Fruit fly (Drosophila melanogaster) whole organism, embryonic: ENCODE results near the gene vito.

Source experiments
- Abd-B ChIP-seq: fragments of 200-800 bp; sonication (Bioruptor generic); optimal IDR thresholded peaks from 2 replicates; lab custom pipeline; 2018; ENCODE audit warnings: missing biosample characterization, mild to moderate bottlenecking, missing genetic modification characterization, moderate library complexity
- CG10321 ChIP-seq: fragments of 200-800 bp; sonication (Bioruptor generic); IDR thresholded peaks from 2 replicates; pipeline ENCODE4 v1.3.6; 2022; ENCODE audit warnings: missing biosample characterization, missing genetic modification characterization
- CG13287 ChIP-seq: fragments of 200-800 bp; sonication (Bioruptor generic); IDR thresholded peaks from 2 replicates; pipeline ENCODE4 v1.3.6; 2022; ENCODE audit warnings: missing biosample characterization, missing genetic modification characterization; ENCODE audit not compliant: partially characterized antibody
- CG14710 ChIP-seq: fragments of 200-800 bp; sonication (Bioruptor generic); optimal IDR thresholded peaks from 3 replicates; lab custom pipeline; 2019; ENCODE audit warnings: missing biosample characterization, mild to moderate bottlenecking, missing genetic modification characterization, moderate library complexity
- CG1603 ChIP-seq: fragments of 200-800 bp; sonication (Bioruptor generic); optimal IDR thresholded peaks from 2 replicates; lab custom pipeline; 2019; ENCODE audit warnings: missing biosample characterization, mild to moderate bottlenecking, missing genetic modification characterization, moderate library complexity
- CG17359 ChIP-seq: fragments of 200-800 bp; sonication (Bioruptor generic); optimal IDR thresholded peaks from 3 replicates; lab custom pipeline; 2018; ENCODE audit warnings: missing biosample characterization, mild to moderate bottlenecking, missing genetic modification characterization, moderate library complexity
- CG2202 ChIP-seq: fragments of 200-800 bp; sonication (Bioruptor generic); optimal IDR thresholded peaks from 2 replicates; lab custom pipeline; 2018; ENCODE audit warnings: missing biosample characterization, mild to moderate bottlenecking, missing genetic modification characterization
- CG33557 ChIP-seq: fragments of 200-800 bp; sonication (Bioruptor generic); optimal IDR thresholded peaks from 2 replicates; lab custom pipeline; 2019; ENCODE audit warnings: missing biosample characterization, mild to moderate bottlenecking, missing genetic modification characterization, moderate library complexity
- CG3847 ChIP-seq: fragments of 200-800 bp; sonication (Bioruptor generic); IDR thresholded peaks from 2 replicates; pipeline ENCODE4 v1.3.6; 2022; ENCODE audit warnings: missing biosample characterization, missing genetic modification characterization
- CG4328 ChIP-seq: fragments of 200-800 bp; sonication (Bioruptor generic); optimal IDR thresholded peaks from 3 replicates; lab custom pipeline; 2017; ENCODE audit warnings: missing biosample characterization, missing genetic modification reagents, missing genetic modification characterization
- CG43689 ChIP-seq: fragments of 200-800 bp; sonication (Bioruptor generic); IDR thresholded peaks from 2 replicates; pipeline ENCODE4 v1.3.6; 2022; ENCODE audit warnings: missing biosample characterization, missing genetic modification characterization
- CG4707 ChIP-seq: fragments of 200-800 bp; sonication (Bioruptor generic); optimal IDR thresholded peaks from 2 replicates; lab custom pipeline; 2018; ENCODE audit warnings: missing biosample characterization, mild to moderate bottlenecking, missing genetic modification characterization, moderate library complexity
- CG5953 ChIP-seq: fragments of 200-800 bp; sonication (Bioruptor generic); IDR thresholded peaks from 2 replicates; pipeline ENCODE4 v1.3.6; 2022; ENCODE audit warnings: missing biosample characterization, missing genetic modification characterization
- CG6654 ChIP-seq: fragments of 200-800 bp; sonication (Bioruptor generic); optimal IDR thresholded peaks from 2 replicates; lab custom pipeline; 2017; ENCODE audit warnings: missing biosample characterization, mild to moderate bottlenecking, missing genetic modification characterization
- CG9932 ChIP-seq: fragments of 200-800 bp; sonication (Bioruptor generic); IDR thresholded peaks from 2 replicates; pipeline ENCODE4 v1.3.6; 2022; ENCODE audit warnings: missing biosample characterization, missing genetic modification characterization
- Dek ChIP-seq: fragments of 200-800 bp; sonication (Bioruptor generic); optimal IDR thresholded peaks from 3 replicates; lab custom pipeline; 2019; ENCODE audit warnings: missing biosample characterization, mild to moderate bottlenecking, missing genetic modification characterization, moderate library complexity
- E2f1 ChIP-seq: fragments of 200-800 bp; sonication (Bioruptor generic); IDR thresholded peaks from 2 replicates; pipeline ENCODE4 v1.3.6; 2022; ENCODE audit warnings: missing biosample characterization, missing genetic modification characterization
- ERR ChIP-seq: fragments of 200-800 bp; sonication (Bioruptor generic); optimal IDR thresholded peaks from 2 replicates; lab custom pipeline; 2016; ENCODE audit warnings: missing biosample characterization, missing genetic modification characterization
- HmgZ ChIP-seq: fragments of 200-800 bp; sonication (Bioruptor generic); optimal IDR thresholded peaks from 2 replicates; lab custom pipeline; 2018; ENCODE audit warnings: missing biosample characterization, mild to moderate bottlenecking, missing genetic modification characterization
- Kr ChIP-seq: fragments of 200-800 bp; sonication (Bioruptor generic); optimal IDR thresholded peaks from 2 replicates; lab custom pipeline; 2017; ENCODE audit warnings: missing biosample characterization, mild to moderate bottlenecking, missing genetic modification characterization
- Lpt ChIP-seq: fragments of >200 bp; optimal IDR thresholded peaks from 2 replicates; lab custom pipeline; 2018; ENCODE audit warnings: missing biosample characterization, missing genetic modification characterization
- MTF-1 ChIP-seq: fragments of 200-800 bp; sonication (Bioruptor generic); optimal IDR thresholded peaks from 2 replicates; lab custom pipeline; 2018; ENCODE audit warnings: missing biosample characterization, mild to moderate bottlenecking, missing genetic modification characterization, borderline replicate concordance
- Mes4 ChIP-seq: fragments of 200-800 bp; sonication (Bioruptor generic); optimal IDR thresholded peaks from 2 replicates; lab custom pipeline; 2016; ENCODE audit warnings: missing biosample characterization, missing genetic modification characterization
- NC2α ChIP-seq: fragments of 200-800 bp; sonication (Bioruptor generic); optimal IDR thresholded peaks from 2 replicates; lab custom pipeline; 2016; ENCODE audit warnings: missing biosample characterization, missing genetic modification characterization
- Oli ChIP-seq: fragments of 200-800 bp; sonication (Bioruptor generic); optimal IDR thresholded peaks from 2 replicates; lab custom pipeline; 2018; ENCODE audit warnings: missing biosample characterization, mild to moderate bottlenecking, missing genetic modification characterization, moderate library complexity
- Ssrp ChIP-seq: fragments of 200-800 bp; sonication (Bioruptor generic); optimal IDR thresholded peaks from 2 replicates; lab custom pipeline; 2018; ENCODE audit warnings: missing biosample characterization, mild to moderate bottlenecking, missing genetic modification characterization, moderate library complexity
- TFAM ChIP-seq: fragments of 200-800 bp; sonication (Bioruptor generic); optimal IDR thresholded peaks from 2 replicates; lab custom pipeline; 2017; ENCODE audit warnings: missing biosample characterization, missing genetic modification characterization, inconsistent platforms
- Xbp1 ChIP-seq: fragments of 200-800 bp; sonication (Bioruptor generic); optimal IDR thresholded peaks from 3 replicates; lab custom pipeline; 2016; ENCODE audit warnings: missing biosample characterization, mild to moderate bottlenecking, missing genetic modification characterization
- bigmax ChIP-seq: fragments of 200-800 bp; sonication (Bioruptor generic); optimal IDR thresholded peaks from 2 replicates; lab custom pipeline; 2018; ENCODE audit warnings: missing biosample characterization, mild to moderate bottlenecking, missing genetic modification characterization
- chinmo ChIP-seq: fragments of 200-800 bp; sonication (Bioruptor generic); IDR thresholded peaks from 4 replicates; pipeline ENCODE4 v1.3.6; 2022; ENCODE audit warnings: missing biosample characterization, missing genetic modification characterization; ENCODE audit not compliant: partially characterized antibody
- danr ChIP-seq: fragments of 200-800 bp; sonication (Bioruptor generic); IDR thresholded peaks from 2 replicates; pipeline ENCODE4 v1.3.6; 2022; ENCODE audit warnings: missing biosample characterization, missing genetic modification characterization
- emc ChIP-seq: fragments of 200-800 bp; sonication (Bioruptor generic); optimal IDR thresholded peaks from 2 replicates; lab custom pipeline; 2016; ENCODE audit warnings: missing biosample characterization, missing genetic modification characterization
- eve ChIP-seq, 2 experiments: fragments of >200 bp; optimal IDR thresholded peaks; 2 replicates each; lab custom pipeline; 2017; ENCODE audit warnings: missing biosample characterization in 2 of 2, missing genetic modification characterization in 2 of 2
- exex ChIP-seq: fragments of 200-800 bp; sonication (Bioruptor generic); optimal IDR thresholded peaks from 4 replicates; lab custom pipeline; 2018; ENCODE audit warnings: missing biosample characterization, mild to moderate bottlenecking, missing genetic modification characterization, moderate library complexity
- eyg ChIP-seq: fragments of 200-800 bp; sonication (Bioruptor generic); optimal IDR thresholded peaks from 3 replicates; lab custom pipeline; 2016; ENCODE audit warnings: missing biosample characterization, missing genetic modification characterization
- fd3F ChIP-seq: fragments of 200-800 bp; sonication (Bioruptor generic); optimal IDR thresholded peaks from 2 replicates; lab custom pipeline; 2018; ENCODE audit warnings: missing biosample characterization, mild to moderate bottlenecking, missing genetic modification characterization, moderate library complexity
- grn ChIP-seq: fragments of 200-800 bp; sonication (Bioruptor generic); optimal IDR thresholded peaks from 3 replicates; lab custom pipeline; 2017; ENCODE audit warnings: missing biosample characterization, missing genetic modification characterization
- hb ChIP-seq: fragments of 200-800 bp; sonication (Bioruptor generic); IDR thresholded peaks from 3 replicates; pipeline ENCODE4 v1.3.6; 2022; ENCODE audit warnings: missing biosample characterization, missing genetic modification characterization; ENCODE audit not compliant: partially characterized antibody
- hkb ChIP-seq, 2 experiments: fragments of 200-800 bp in 1 of 2; fragments of >200 bp in 1 of 2; sonication (Bioruptor generic) in 1 of 2; IDR thresholded peaks in 1 of 2; optimal IDR thresholded peaks in 1 of 2; 2 replicates each; pipeline versions ENCODE4 v1.3.6 to Lab custom; 2017 to 2022; ENCODE audit warnings: missing biosample characterization in 1 of 2, missing genetic modification characterization in 1 of 2
- ken ChIP-seq: fragments of 200-800 bp; sonication (Bioruptor generic); IDR thresholded peaks from 3 replicates; pipeline ENCODE4 v1.3.6; 2022; ENCODE audit warnings: missing biosample characterization, missing genetic modification characterization
- lilli ChIP-seq: fragments of 200-800 bp; sonication (Bioruptor generic); optimal IDR thresholded peaks from 3 replicates; lab custom pipeline; 2016; ENCODE audit warnings: missing biosample characterization, missing genetic modification characterization
- luna ChIP-seq: fragments of 200-800 bp; sonication (Bioruptor generic); optimal IDR thresholded peaks from 2 replicates; lab custom pipeline; 2016; ENCODE audit warnings: missing biosample characterization, missing genetic modification characterization
- peb ChIP-seq: fragments of 200-800 bp; sonication (Bioruptor generic); IDR thresholded peaks from 2 replicates; pipeline ENCODE4 v1.3.6; 2022; ENCODE audit warnings: missing biosample characterization, missing genetic modification characterization
- sens ChIP-seq: fragments of 200-800 bp; sonication (Bioruptor generic); peaks from one replicate; lab custom pipeline; 2016; ENCODE audit warnings: missing biosample characterization, missing genetic modification characterization
- slou ChIP-seq: fragments of 200-800 bp; sonication (Bioruptor generic); optimal IDR thresholded peaks from 3 replicates; lab custom pipeline; 2016; ENCODE audit warnings: missing biosample characterization, missing genetic modification characterization
- tap ChIP-seq: fragments of 200-800 bp; optimal IDR thresholded peaks from 3 replicates; lab custom pipeline; 2019; ENCODE audit warnings: missing biosample characterization, mild to moderate bottlenecking, missing genetic modification characterization, moderate library complexity
- tna ChIP-seq: fragments of 200-800 bp; sonication (Bioruptor generic); IDR thresholded peaks from 2 replicates; pipeline ENCODE4 v1.3.6; 2022; ENCODE audit warnings: missing biosample characterization, missing genetic modification characterization; ENCODE audit not compliant: partially characterized antibody
- vvl ChIP-seq: fragments of 200-800 bp; sonication (Bioruptor generic); IDR thresholded peaks from 2 replicates; pipeline ENCODE4 v1.3.6; 2022; ENCODE audit warnings: missing biosample characterization, missing genetic modification characterization
- wdn ChIP-seq: fragments of 200-800 bp; sonication (Bioruptor generic); IDR thresholded peaks from 2 replicates; pipeline ENCODE4 v1.3.6; 2022; ENCODE audit warnings: missing biosample characterization, missing genetic modification characterization

vito gene

DNA sequence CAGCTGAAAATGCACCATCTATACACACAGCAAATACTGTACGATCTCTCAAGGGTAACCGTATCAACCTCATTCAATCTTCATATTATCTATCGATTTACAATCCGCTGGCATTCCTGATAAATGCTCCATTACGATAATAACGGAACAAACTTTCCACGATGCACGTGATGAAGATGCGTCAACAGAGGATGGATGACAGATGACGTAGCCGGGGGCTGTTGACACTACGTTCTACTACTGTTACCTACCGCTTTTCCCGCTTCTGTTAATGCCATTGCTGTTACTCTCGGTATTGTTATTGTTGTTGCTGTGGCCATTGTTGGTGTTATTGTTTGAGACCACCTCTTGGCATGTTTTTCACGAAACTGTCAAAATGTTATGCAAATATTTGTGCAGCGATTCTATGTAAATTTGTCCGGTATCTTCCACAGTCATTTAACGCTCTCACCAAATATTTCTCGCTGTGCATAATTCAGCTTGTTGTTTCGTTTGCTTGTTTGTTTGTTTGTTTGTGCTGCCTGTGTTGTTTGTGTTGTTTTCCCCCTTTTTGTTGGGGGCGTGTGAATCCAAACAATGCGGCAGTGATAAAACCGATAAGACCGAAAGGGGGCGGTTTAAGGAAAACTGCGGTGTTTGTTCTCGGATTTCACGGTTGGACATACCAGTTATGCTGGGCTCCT lies 46.8 kb upstream of the vito start (continued):
- peak; percentile 56 for TF ChIP-seq grn (GFP tag; lab: Kevin White, UChicago)
- peak; percentile 99 for TF ChIP-seq MTF-1 (GFP tag; lab: Kevin White, UChicago)
- TF ChIP-seq danr (GFP tag; lab: Robert Waterston, UW): peak; percentile 29; the same call in 1 of the 2 replicates
- TF ChIP-seq CG1603 (tag; lab: Kevin White, UChicago): peak; percentile 94
- TF ChIP-seq eyg (GFP tag; lab: Kevin White, UChicago): peak; percentile 69
- TF ChIP-seq luna (GFP tag; lab: Kevin White, UChicago): no peak
- TF ChIP-seq CG3847: no peak
- no peak for TF ChIP-seq tna (GFP tag; lab: Robert Waterston, UW)
- TF ChIP-seq hb: no peak
- peak; percentile 47 for TF ChIP-seq Ssrp (tag; lab: Kevin White, UChicago)
- TF ChIP-seq TFAM (GFP tag; lab: Kevin White, UChicago): peak; percentile 83
- TF ChIP-seq Dek (tag; lab: Kevin White, UChicago): no peak
- peak; percentile 72 for TF ChIP-seq vvl
- peak; percentile 18; the same call in 1 of the 2 replicates for TF ChIP-seq CG10321 (GFP tag; lab: Robert Waterston, UW)
- TF ChIP-seq CG6654 (GFP tag; lab: Kevin White, UChicago): peak; percentile 56
- peak; percentile 85 for TF ChIP-seq CG4707 (GFP tag; lab: Kevin White, UChicago)
- TF ChIP-seq Mes4 (GFP tag; lab: Kevin White, UChicago): peak; percentile 90
- peak; percentile 89 for TF ChIP-seq CG14710 (tag; lab: Kevin White, UChicago)
- no peak for TF ChIP-seq chinmo (GFP tag; lab: Robert Waterston, UW)
- no peak for TF ChIP-seq wdn (GFP tag; lab: Robert Waterston, UW)
- peak; percentile 83 for TF ChIP-seq CG33557 (GFP tag; lab: Kevin White, UChicago)
- peak; percentile 92 for TF ChIP-seq CG2202 (tag; lab: Kevin White, UChicago)
- TF ChIP-seq Oli: peak; percentile 67
- peak; percentile 19 for TF ChIP-seq emc (GFP tag; lab: Kevin White, UChicago)
- peak; percentile 28; the same call in 1 of the 2 replicates for TF ChIP-seq E2f1 (GFP tag; lab: Robert Waterston, UW)
- no peak for TF ChIP-seq Lpt (GFP tag; lab: Kevin White, UChicago)
- peak; percentile 76 for TF ChIP-seq HmgZ (tag; lab: Kevin White, UChicago)
- TF ChIP-seq Xbp1 (GFP tag; lab: Kevin White, UChicago): peak; percentile 44
- no peak for TF ChIP-seq slou
- peak; percentile 93 for TF ChIP-seq CG17359 (tag; lab: Kevin White, UChicago)
- peak; percentile 59 for TF ChIP-seq ken (GFP tag; lab: Robert Waterston, UW)
- peak; percentile 79 for TF ChIP-seq tap (tag; lab: Kevin White, UChicago)
- TF ChIP-seq CG43689: no peak
- TF ChIP-seq exex (tag; lab: Kevin White, UChicago): peak; percentile 40
- TF ChIP-seq Kr (GFP tag; lab: Kevin White, UChicago): peak; percentile 98
- TF ChIP-seq eve (GFP tag; optimal IDR thresholded peaks at IDR 0.05; lab: Kevin White, UChicago): peak in 1 of 2 experiments; percentile 72
- no peak for TF ChIP-seq CG13287 (GFP tag; lab: Robert Waterston, UW)
- peak; percentile 91 for TF ChIP-seq NC2α (GFP tag; lab: Kevin White, UChicago)
- no peak for TF ChIP-seq CG9932 (GFP tag; lab: Robert Waterston, UW)
- TF ChIP-seq ERR (GFP tag; lab: Kevin White, UChicago): no peak
- peak; percentile 13 for TF ChIP-seq Abd-B (GFP tag; lab: Kevin White, UChicago)
- no peak for TF ChIP-seq peb
- TF ChIP-seq CG4328: peak; percentile 71
- TF ChIP-seq hkb (optimal IDR thresholded peaks at IDR 0.05; lab: Kevin White, UChicago): no peak
- TF ChIP-seq hkb (GFP tag; IDR thresholded peaks at IDR 0.05; lab: Robert Waterston, UW): peak; percentile 83
- TF ChIP-seq bigmax (GFP tag; lab: Kevin White, UChicago): peak; percentile 57
- TF ChIP-seq sens (GFP tag; lab: Kevin White, UChicago): peak; percentile 92
- peak; percentile 29 for TF ChIP-seq fd3F
- TF ChIP-seq lilli (GFP tag; lab: Kevin White, UChicago): peak; percentile 44
- TF ChIP-seq CG5953 (GFP tag; lab: Robert Waterston, UW): peak; percentile 67; the same call in 1 of the 2 replicates
